Worm (Caenorhabditis elegans): ENCODE results near the gene gnrr-5.

ce11 chrV:4450523-4451089 is 3.9 kb downstream of the gnrr-5 start, which contains the start of gene rft-2:
- TF ChIP-seq ctbp-1 (GFP tag; IDR thresholded peaks at IDR 0.05) (no peak), nhr-237 (tag; optimal IDR thresholded peaks at IDR 0.05) (no peak), nhr-11 (tag; optimal IDR thresholded peaks at IDR 0.05) (no peak), egl-27 (tag; optimal IDR thresholded peaks at IDR 0.05) (no peak), unc-62 (GFP tag; optimal IDR thresholded peaks at IDR 0.05 in 1 of 2) (no peak), unc-62 (tag; optimal IDR thresholded peaks at IDR 0.05) (no peak), ama-1 (optimal IDR thresholded peaks at IDR 0.05) (no peak)
